Fruit fly (Drosophila melanogaster) whole organism, embryonic: ENCODE results near the gene AGO2.

ENCODE experiments used
- BtbVII ChIP-seq: fragments of 200-800 bp; sonication (Bioruptor generic); optimal IDR thresholded peaks from 3 replicates; lab custom pipeline; 2017; ENCODE audit warnings: missing biosample characterization, mild to moderate bottlenecking, missing genetic modification characterization
- CG11504 ChIP-seq: fragments of 200-800 bp; sonication (Bioruptor generic); optimal IDR thresholded peaks from 3 replicates; lab custom pipeline; 2019; ENCODE audit warnings: missing biosample characterization, mild to moderate bottlenecking, missing genetic modification characterization, moderate library complexity
- CG12769 ChIP-seq: fragments of 200-800 bp; sonication (Bioruptor generic); optimal IDR thresholded peaks from 2 replicates; lab custom pipeline; 2019; ENCODE audit warnings: missing biosample characterization, mild to moderate bottlenecking, missing genetic modification characterization, moderate library complexity
- CG15479 ChIP-seq: fragments of 200-800 bp; sonication (Bioruptor generic); optimal IDR thresholded peaks from 3 replicates; lab custom pipeline; 2019; ENCODE audit warnings: missing biosample characterization, mild to moderate bottlenecking, missing genetic modification characterization, moderate library complexity
- CG15601 ChIP-seq: fragments of 200-800 bp; sonication (Bioruptor generic); optimal IDR thresholded peaks from 3 replicates; lab custom pipeline; 2019; ENCODE audit warnings: missing biosample characterization, mild to moderate bottlenecking, missing genetic modification characterization, moderate library complexity
- CG17829 ChIP-seq: fragments of 200-800 bp; optimal IDR thresholded peaks from 2 replicates; lab custom pipeline; 2019; ENCODE audit warnings: missing biosample characterization, mild to moderate bottlenecking, missing genetic modification characterization, moderate library complexity
- CG1792 ChIP-seq: fragments of 200-800 bp; sonication (Bioruptor generic); optimal IDR thresholded peaks from 2 replicates; lab custom pipeline; 2016; ENCODE audit warnings: missing biosample characterization, missing genetic modification characterization
- CG18262 ChIP-seq: fragments of 200-800 bp; optimal IDR thresholded peaks from 3 replicates; lab custom pipeline; 2019; ENCODE audit warnings: missing biosample characterization, mild to moderate bottlenecking, missing genetic modification characterization, moderate library complexity
- CG2116 ChIP-seq: fragments of 200-800 bp; sonication (Bioruptor generic); optimal IDR thresholded peaks from 3 replicates; lab custom pipeline; 2018; ENCODE audit warnings: missing biosample characterization, mild to moderate bottlenecking, missing genetic modification characterization
- CG2199 ChIP-seq: fragments of 200-800 bp; sonication (Bioruptor generic); IDR thresholded peaks from 3 replicates; pipeline ENCODE4 v1.3.6; 2022; ENCODE audit warnings: missing biosample characterization, missing genetic modification characterization
- CG2889 ChIP-seq: fragments of 200-800 bp; sonication (Bioruptor generic); IDR thresholded peaks from 3 replicates; pipeline ENCODE4 v1.3.6; 2022; ENCODE audit warnings: missing biosample characterization, missing genetic modification characterization
- CG31388 ChIP-seq: fragments of 200-800 bp; sonication (Bioruptor generic); optimal IDR thresholded peaks from 2 replicates; lab custom pipeline; 2016; ENCODE audit warnings: missing biosample characterization, missing genetic modification characterization
- CG4360 ChIP-seq: fragments of 200-800 bp; sonication (Bioruptor generic); IDR thresholded peaks from 2 replicates; pipeline ENCODE4 v1.3.6; 2022; ENCODE audit warnings: missing biosample characterization, missing genetic modification characterization
- CG8290 ChIP-seq, 3 experiments: fragments of 200-800 bp; sonication (Bioruptor generic); optimal IDR thresholded peaks; 2 replicates each; lab custom pipeline; 2016 to 2019; ENCODE audit warnings: missing biosample characterization in 3 of 3, missing genetic modification characterization in 3 of 3, mild to moderate bottlenecking in 2 of 3, moderate library complexity in 1 of 3
- CG8944 ChIP-seq: fragments of 200-800 bp; sonication (Bioruptor generic); optimal IDR thresholded peaks from 3 replicates; lab custom pipeline; 2016; ENCODE audit warnings: missing biosample characterization, missing genetic modification characterization
- CG9817 ChIP-seq: fragments of 200-800 bp; sonication (Bioruptor generic); optimal IDR thresholded peaks from 2 replicates; lab custom pipeline; 2018; ENCODE audit warnings: missing biosample characterization, mild to moderate bottlenecking, missing genetic modification characterization, moderate library complexity
- D ChIP-seq, 2 experiments: fragments of 200-800 bp in 1 of 2; fragments of >200 bp in 1 of 2; sonication (Bioruptor generic) in 1 of 2; optimal IDR thresholded peaks; 2 replicates in 1 of 2; 3 replicates in 1 of 2; lab custom pipeline; 2017; ENCODE audit warnings: mild to moderate bottlenecking in 1 of 2, missing biosample characterization in 1 of 2, missing genetic modification characterization in 1 of 2, missing genetic modification reagents in 1 of 2
- Dek ChIP-seq: fragments of 200-800 bp; sonication (Bioruptor generic); optimal IDR thresholded peaks from 3 replicates; lab custom pipeline; 2019; ENCODE audit warnings: missing biosample characterization, mild to moderate bottlenecking, missing genetic modification characterization, moderate library complexity
- HmgZ ChIP-seq: fragments of 200-800 bp; sonication (Bioruptor generic); optimal IDR thresholded peaks from 2 replicates; lab custom pipeline; 2018; ENCODE audit warnings: missing biosample characterization, mild to moderate bottlenecking, missing genetic modification characterization
- NC2α ChIP-seq: fragments of 200-800 bp; sonication (Bioruptor generic); optimal IDR thresholded peaks from 2 replicates; lab custom pipeline; 2016; ENCODE audit warnings: missing biosample characterization, missing genetic modification characterization
- Sin3A ChIP-seq: fragments of >200 bp; optimal IDR thresholded peaks from 2 replicates; lab custom pipeline; 2018
- Trl ChIP-seq, 3 experiments: fragments of >200 bp in 2 of 3; fragments of 200-800 bp in 1 of 3; sonication (Bioruptor generic) in 1 of 3; optimal IDR thresholded peaks; 2 replicates in 1 of 3; 3 replicates in 2 of 3; lab custom pipeline; 2016 to 2017; ENCODE audit warnings: missing biosample characterization in 1 of 3, missing genetic modification characterization in 1 of 3
- ac ChIP-seq: fragments of 200-800 bp; sonication (Bioruptor generic); optimal IDR thresholded peaks from 3 replicates; lab custom pipeline; 2017; ENCODE audit warnings: missing biosample characterization, mild to moderate bottlenecking, missing genetic modification characterization
- amos ChIP-seq: fragments of 200-800 bp; sonication (Bioruptor generic); IDR thresholded peaks from 2 replicates; pipeline ENCODE4 v1.3.6; 2022; ENCODE audit warnings: missing biosample characterization, missing genetic modification characterization; ENCODE audit not compliant: partially characterized antibody
- bigmax ChIP-seq: fragments of 200-800 bp; sonication (Bioruptor generic); optimal IDR thresholded peaks from 2 replicates; lab custom pipeline; 2018; ENCODE audit warnings: missing biosample characterization, mild to moderate bottlenecking, missing genetic modification characterization
- chn ChIP-seq: fragments of 200-800 bp; sonication (Bioruptor generic); optimal IDR thresholded peaks from 2 replicates; lab custom pipeline; 2016; ENCODE audit warnings: missing biosample characterization, missing genetic modification characterization
- crol ChIP-seq: fragments of 200-800 bp; sonication (Bioruptor generic); IDR thresholded peaks from 2 replicates; pipeline ENCODE4 v1.3.6; 2022; ENCODE audit warnings: missing biosample characterization, missing genetic modification characterization
- insv ChIP-seq, 2 experiments: fragments of 200-800 bp; sonication (Bioruptor generic); optimal IDR thresholded peaks; 3 replicates each; lab custom pipeline; 2016 to 2018; ENCODE audit warnings: missing biosample characterization in 2 of 2, missing genetic modification characterization in 2 of 2
- lov ChIP-seq, 2 experiments: fragments of 200-800 bp in 1 of 2; fragments of >200 bp in 1 of 2; sonication (Bioruptor generic) in 1 of 2; IDR thresholded peaks in 1 of 2; optimal IDR thresholded peaks in 1 of 2; 2 replicates in 1 of 2; 3 replicates in 1 of 2; pipeline versions ENCODE4 v1.3.6 to Lab custom; 2017 to 2022; ENCODE audit warnings: missing biosample characterization in 1 of 2, missing genetic modification characterization in 1 of 2
- nom ChIP-seq: fragments of 200-800 bp; sonication (Bioruptor generic); optimal IDR thresholded peaks from 2 replicates; lab custom pipeline; 2017; ENCODE audit warnings: missing biosample characterization, missing genetic modification characterization, mild to moderate bottlenecking, moderate library complexity, missing genetic modification reagents
- psq ChIP-seq: fragments of 200-800 bp; sonication (Bioruptor generic); optimal IDR thresholded peaks from 2 replicates; lab custom pipeline; 2017; ENCODE audit warnings: missing biosample characterization, missing genetic modification characterization
- scrt ChIP-seq: fragments of 200-800 bp; sonication (Bioruptor generic); optimal IDR thresholded peaks from 2 replicates; lab custom pipeline; 2018; ENCODE audit warnings: missing biosample characterization, mild to moderate bottlenecking, missing genetic modification characterization, moderate library complexity
- sens-2 ChIP-seq: fragments of 200-800 bp; sonication (Bioruptor generic); IDR thresholded peaks from 2 replicates; pipeline ENCODE4 v1.3.6; 2022; ENCODE audit warnings: missing biosample characterization, missing genetic modification characterization
- sob ChIP-seq: fragments of 200-800 bp; sonication (Bioruptor generic); IDR thresholded peaks from 2 replicates; pipeline ENCODE4 v1.3.6; 2022; ENCODE audit warnings: missing biosample characterization, missing genetic modification characterization
- stwl ChIP-seq: fragments of 200-800 bp; sonication (Bioruptor generic); optimal IDR thresholded peaks from 3 replicates; lab custom pipeline; 2018; ENCODE audit warnings: missing biosample characterization, mild to moderate bottlenecking, missing genetic modification characterization, moderate library complexity
- zen ChIP-seq: fragments of 200-800 bp; sonication (Bioruptor generic); optimal IDR thresholded peaks from 3 replicates; lab custom pipeline; 2018; ENCODE audit warnings: missing biosample characterization, mild to moderate bottlenecking, missing genetic modification characterization, moderate library complexity
- zf30C ChIP-seq: fragments of 200-800 bp; sonication (Bioruptor generic); optimal IDR thresholded peaks from 3 replicates; lab custom pipeline; 2018; ENCODE audit warnings: missing biosample characterization, mild to moderate bottlenecking, missing genetic modification characterization

AGO2 gene

dm6 chr3L:15592536-15593260 is 38.8 kb downstream of the AGO2 start (continued):
- TF ChIP-seq CG18262 (tag; lab: Kevin White, UChicago) (peak; percentile 74), psq (GFP tag; lab: Kevin White, UChicago) (no peak), CG2889 (GFP tag; lab: Robert Waterston, UW) (0 out of 3 replicates have a peak, but pooled peaks have one; percentile 18), NC2α (GFP tag; lab: Kevin White, UChicago) (no peak), amos (GFP tag; lab: Robert Waterston, UW) (no peak), sens-2 (GFP tag; lab: Robert Waterston, UW) (no peak), chn (GFP tag; lab: Kevin White, UChicago) (no peak), CG1792 (GFP tag; lab: Kevin White, UChicago) (no peak), CG9817 (peak; percentile 19), BtbVII (GFP tag; lab: Kevin White, UChicago) (peak; percentile 54), Dek (tag; lab: Kevin White, UChicago) (peak; percentile 23), CG12769 (tag; lab: Kevin White, UChicago) (no peak), Sin3A (lab: Kevin White, UChicago) (no peak), CG2116 (no peak), zf30C (GFP tag; lab: Kevin White, UChicago) (no peak), CG17829 (peak; percentile 65), CG8290 (GFP tag; optimal IDR thresholded peaks at IDR 0.05; lab: Kevin White, UChicago) (no peak), CG8290 (tag; optimal IDR thresholded peaks at IDR 0.05; lab: Kevin White, UChicago) (no peak)

dm6 chr3L:15593399-15593798 is 39.5 kb downstream of the AGO2 start:
- TF ChIP-seq lov (optimal IDR thresholded peaks at IDR 0.05; lab: Kevin White, UChicago) (no peak), lov (GFP tag; IDR thresholded peaks at IDR 0.05; lab: Robert Waterston, UW) (no peak), scrt (GFP tag; lab: Kevin White, UChicago) (peak; percentile 100), stwl (tag; lab: Kevin White, UChicago) (no peak), CG15601 (tag; lab: Kevin White, UChicago) (no peak), CG11504 (tag; lab: Kevin White, UChicago) (peak; percentile 48), zen (tag; lab: Kevin White, UChicago) (no peak), D (optimal IDR thresholded peaks at IDR 0.05; lab: Kevin White, UChicago) (peak; percentile 80), D (GFP tag; optimal IDR thresholded peaks at IDR 0.05; lab: Kevin White, UChicago) (no peak), ac (GFP tag; lab: Kevin White, UChicago) (peak; percentile 17), Trl (optimal IDR thresholded peaks at IDR 0.05; lab: Kevin White, UChicago) (peak; percentile 13 to 39), Trl (GFP tag; optimal IDR thresholded peaks at IDR 0.05; lab: Kevin White, UChicago) (no peak)
- TF ChIP-seq, all 482 proteins: peak for 5

dm6 chr3L:15594093-15594653 is 40.3 kb downstream of the AGO2 start:
- TF ChIP-seq CG8944 (no peak), insv (GFP tag; optimal IDR thresholded peaks at IDR 0.05; lab: Kevin White, UChicago) (no peak), crol (GFP tag; lab: Robert Waterston, UW) (peak; percentile 59), CG4360 (peak; percentile 54; the same call in 1 of the 2 replicates), CG2199 (GFP tag; lab: Robert Waterston, UW) (0 out of 3 replicates have a peak, but pooled peaks have one; percentile 37), sob (GFP tag; lab: Robert Waterston, UW) (no peak), zen (tag; lab: Kevin White, UChicago) (peak; percentile 31), bigmax (GFP tag; lab: Kevin White, UChicago) (no peak), HmgZ (tag; lab: Kevin White, UChicago) (no peak), CG31388 (GFP tag; lab: Kevin White, UChicago) (no peak), nom (peak; percentile 3), CG15479 (GFP tag; lab: Kevin White, UChicago) (peak; percentile 92), D (optimal IDR thresholded peaks at IDR 0.05; lab: Kevin White, UChicago) (peak; percentile 82), D (GFP tag; optimal IDR thresholded peaks at IDR 0.05; lab: Kevin White, UChicago) (no peak)
